Fruit fly (Drosophila melanogaster): Measurements from ENCODE around the gene CG3223.
A peak's percentile ranks its signal among the peaks of the same experiment; 100 is the strongest.

The CG3223 gene

dm6 chr3R:8030151-8030899, 21.1 kb downstream of the CG3223 start, which contains the start of the genes CG10903 and CG2747 (continued):
- no peak for TF ChIP-seq CrebB (tag; optimal IDR thresholded peaks at IDR 0.05)
- no peak for TF ChIP-seq CG17328 (GFP tag; IDR thresholded peaks at IDR 0.05)
- no peak for TF ChIP-seq luna (GFP tag; optimal IDR thresholded peaks at IDR 0.05)
- 0 out of 3 replicates have a peak, but pooled peaks have one; percentile 38 for TF ChIP-seq CG14860 (GFP tag; IDR thresholded peaks at IDR 0.05; ENCODE audit: partially characterized antibody)
- TF ChIP-seq E2f2 (GFP tag; IDR thresholded peaks at IDR 0.05), result peak; percentile 14; the same call in 1 of the 2 replicates
- peak; percentile 9 for TF ChIP-seq grau (tag; optimal IDR thresholded peaks at IDR 0.05)
- TF ChIP-seq D19B (GFP tag; optimal IDR thresholded peaks at IDR 0.05), result no peak
- no peak for TF ChIP-seq C15 (GFP tag; IDR thresholded peaks at IDR 0.05)
- TF ChIP-seq CG8924 (tag; optimal IDR thresholded peaks at IDR 0.05), result peak; percentile 8
- no peak for TF ChIP-seq CG15696 (tag; optimal IDR thresholded peaks at IDR 0.05)
- no peak for TF ChIP-seq CG8478 (optimal IDR thresholded peaks at IDR 0.05)
- TF ChIP-seq CG6689 (GFP tag; IDR thresholded peaks at IDR 0.05), result no peak
- TF ChIP-seq dysf (GFP tag; IDR thresholded peaks at IDR 0.05), result no peak
- TF ChIP-seq ind (GFP tag; optimal IDR thresholded peaks at IDR 0.05), result no peak
- TF ChIP-seq ro (GFP tag; IDR thresholded peaks at IDR 0.05), result no peak
- TF ChIP-seq ATbp (GFP tag; optimal IDR thresholded peaks at IDR 0.05), result no peak
- no peak for TF ChIP-seq Nf-YA (GFP tag; IDR thresholded peaks at IDR 0.05)
- TF ChIP-seq Rx (GFP tag; IDR thresholded peaks at IDR 0.05), result no peak
- no peak for TF ChIP-seq dati (GFP tag; IDR thresholded peaks at IDR 0.05)
- no peak for TF ChIP-seq schlank (tag; optimal IDR thresholded peaks at IDR 0.05)
- no peak for TF ChIP-seq Hmr (GFP tag; optimal IDR thresholded peaks at IDR 0.05)
- TF ChIP-seq CG3726 (GFP tag; IDR thresholded peaks at IDR 0.05), result no peak
- TF ChIP-seq gsb (GFP tag; IDR thresholded peaks at IDR 0.05), result no peak
- TF ChIP-seq CG2129 (GFP tag; IDR thresholded peaks at IDR 0.05; ENCODE audit: partially characterized antibody), result no peak; the same call in 1 of the 2 replicates
- no peak for TF ChIP-seq gsb-n (tag; optimal IDR thresholded peaks at IDR 0.05)
- TF ChIP-seq ken (GFP tag; IDR thresholded peaks at IDR 0.05), result no peak
- TF ChIP-seq tna (GFP tag; IDR thresholded peaks at IDR 0.05; ENCODE audit: partially characterized antibody), result peak; percentile 35
- peak; percentile 67 for TF ChIP-seq sens (GFP tag)
- no peak for TF ChIP-seq hth (optimal IDR thresholded peaks at IDR 0.05)
- TF ChIP-seq YL-1 (GFP tag; optimal IDR thresholded peaks at IDR 0.05), result peak; percentile 79
- peak; percentile 65 for TF ChIP-seq hbn (GFP tag; IDR thresholded peaks at IDR 0.05; ENCODE audit: partially characterized antibody)
- no peak for TF ChIP-seq CoRest (tag; optimal IDR thresholded peaks at IDR 0.05)
- TF ChIP-seq CG2116 (GFP tag; optimal IDR thresholded peaks at IDR 0.05), result peak; percentile 61
- TF ChIP-seq Hmx (GFP tag; optimal IDR thresholded peaks at IDR 0.05), result no peak
- TF ChIP-seq CG3847 (GFP tag; IDR thresholded peaks at IDR 0.05), result no peak

- peak; percentile 49 for TF ChIP-seq Sox100B (GFP tag; optimal IDR thresholded peaks at IDR 0.05)
- TF ChIP-seq MBD-R2 (GFP tag; IDR thresholded peaks at IDR 0.05), result peak; percentile 63
- TF ChIP-seq CG6272 (GFP tag; IDR thresholded peaks at IDR 0.05), result 0 out of 2 replicates have a peak, but pooled peaks have one; percentile 12
- peak; percentile 72 for TF ChIP-seq Nf-YC (tag; optimal IDR thresholded peaks at IDR 0.05)
- peak; percentile 15 for TF ChIP-seq CG1233 (GFP tag; optimal IDR thresholded peaks at IDR 0.05)
- peak; percentile 75 for TF ChIP-seq CG2116 (GFP tag; optimal IDR thresholded peaks at IDR 0.05)
- no peak for TF ChIP-seq gce (GFP tag; IDR thresholded peaks at IDR 0.05)
- TF ChIP-seq salm (tag; optimal IDR thresholded peaks at IDR 0.05), result no peak
- no peak for TF ChIP-seq CG2678 (tag; optimal IDR thresholded peaks at IDR 0.05)
- TF ChIP-seq esg (GFP tag; conservative IDR thresholded peaks at IDR 0.05), result no peak
- peak; percentile 11 for TF ChIP-seq CG33213 (GFP tag; optimal IDR thresholded peaks at IDR 0.05)
- peak; percentile 82 for TF ChIP-seq Dref (GFP tag; IDR thresholded peaks at IDR 0.05)
- no peak for TF ChIP-seq h (optimal IDR thresholded peaks at IDR 0.05)
- 0 out of 3 replicates have a peak, but pooled peaks have one; percentile 42 for TF ChIP-seq CG7963 (GFP tag; IDR thresholded peaks at IDR 0.05; ENCODE audit: partially characterized antibody)
- no peak for TF ChIP-seq CG10462 (GFP tag; optimal IDR thresholded peaks at IDR 0.05)
- TF ChIP-seq Hr3 (GFP tag; optimal IDR thresholded peaks at IDR 0.05), result peak; percentile 1
- peak; percentile 64 for TF ChIP-seq HLH4C (GFP tag; IDR thresholded peaks at IDR 0.05; ENCODE audit: partially characterized antibody)
- no peak for TF ChIP-seq repo (GFP tag; optimal IDR thresholded peaks at IDR 0.05)
These were observed 23.8 kb downstream of the CG3223 start, which contains the start of the genes CG11035 and unc-45 for dm6 chr3R:8032923-8033478. TSS of gene CG11035 (minus strand) at chr3R:8033009. TSS of gene unc-45 (plus strand) at chr3R:8033301.
